Worm (Caenorhabditis elegans) whole organism, L3 larva: ENCODE results near the gene hmp-1.
A peak's percentile ranks its signal among the peaks of the same experiment; 100 is the strongest.

Experiments used
- R02D3.7 ChIP-seq: fragments of 150-350 bp; optimal IDR thresholded peaks from 2 replicates; lab custom pipeline; 2014; ENCODE audit warnings: missing biosample characterization, missing genetic modification characterization
- aly-2 ChIP-seq: fragments of 150-350 bp; optimal IDR thresholded peaks from 2 replicates; lab custom pipeline; 2014; ENCODE audit warnings: missing biosample characterization, missing genetic modification characterization
- ama-1 ChIP-seq: fragments of 150-350 bp; optimal IDR thresholded peaks from 2 replicates; lab custom pipeline; 2018
- ceh-16 ChIP-seq: sonication (generic microtip); optimal IDR thresholded peaks from 2 replicates; lab custom pipeline; 2017; ENCODE audit warnings: missing biosample characterization, missing genetic modification characterization
- ceh-28 ChIP-seq: fragments of 150-350 bp; optimal IDR thresholded peaks from 2 replicates; lab custom pipeline; 2014; ENCODE audit warnings: missing biosample characterization, missing genetic modification reagents, missing genetic modification characterization
- ceh-82 ChIP-seq: fragments of 150-350 bp; optimal IDR thresholded peaks from 2 replicates; lab custom pipeline; 2014; ENCODE audit warnings: missing biosample characterization, missing genetic modification characterization
- egl-27 ChIP-seq: sonication (generic microtip); optimal IDR thresholded peaks from 4 replicates; lab custom pipeline; 2017; ENCODE audit warnings: missing biosample characterization, missing genetic modification reagents, missing genetic modification characterization
- egl-5 ChIP-seq: fragments of 150-350 bp; optimal IDR thresholded peaks from 2 replicates; lab custom pipeline; 2017; ENCODE audit warnings: missing biosample characterization, missing genetic modification reagents, missing genetic modification characterization, inconsistent platforms
- elt-2 ChIP-seq: sonication (generic microtip); optimal IDR thresholded peaks from 2 replicates; lab custom pipeline; 2016; ENCODE audit warnings: missing genetic modification reagents, mild to moderate bottlenecking, missing genetic modification characterization, missing compliant biosample characterization
- elt-3 ChIP-seq, 3 experiments: fragments of 150-350 bp in 1 of 3; sonication (generic microtip) in 2 of 3; optimal IDR thresholded peaks; 2 replicates in 2 of 3; 4 replicates in 1 of 3; lab custom pipeline; 2014 to 2017; ENCODE audit warnings: missing biosample characterization in 3 of 3, missing genetic modification characterization in 3 of 3
- eor-1 ChIP-seq, 2 experiments: fragments of 150-350 bp; optimal IDR thresholded peaks; 2 replicates each; lab custom pipeline; 2014 to 2018; ENCODE audit warnings: missing biosample characterization in 2 of 2, missing genetic modification characterization in 2 of 2
- fkh-10 ChIP-seq: sonication (generic microtip); optimal IDR thresholded peaks from 2 replicates; lab custom pipeline; 2017; ENCODE audit warnings: missing biosample characterization, missing genetic modification reagents, missing genetic modification characterization
- fkh-2 ChIP-seq: fragments of 150-350 bp; optimal IDR thresholded peaks from 2 replicates; lab custom pipeline; 2014; ENCODE audit warnings: missing biosample characterization, missing genetic modification reagents, missing genetic modification characterization
- fos-1 ChIP-seq: fragments of 150-350 bp; optimal IDR thresholded peaks from 2 replicates; lab custom pipeline; 2014; ENCODE audit warnings: missing biosample characterization, missing genetic modification characterization
- hmg-11 ChIP-seq: sonication (generic microtip); optimal IDR thresholded peaks from 2 replicates; lab custom pipeline; 2016; ENCODE audit warnings: missing genetic modification characterization, missing compliant biosample characterization
- jun-1 ChIP-seq: fragments of 150-350 bp; optimal IDR thresholded peaks from 2 replicates; lab custom pipeline; 2014; ENCODE audit warnings: missing biosample characterization, missing genetic modification reagents, missing genetic modification characterization
- lsy-12 ChIP-seq: sonication (generic microtip); optimal IDR thresholded peaks from 2 replicates; lab custom pipeline; 2016; ENCODE audit warnings: mild to moderate bottlenecking, missing genetic modification characterization, missing compliant biosample characterization
- mdl-1 ChIP-seq: fragments of 150-350 bp; optimal IDR thresholded peaks from 2 replicates; lab custom pipeline; 2014; ENCODE audit warnings: missing biosample characterization, missing genetic modification characterization
- mml-1 ChIP-seq: fragments of 150-350 bp; sonication (generic microtip); optimal IDR thresholded peaks from 3 replicates; lab custom pipeline; 2014; ENCODE audit warnings: missing biosample characterization, missing genetic modification characterization
- nfya-1 ChIP-seq: sonication (generic microtip); optimal IDR thresholded peaks from 2 replicates; lab custom pipeline; 2017; ENCODE audit warnings: missing genetic modification characterization, mild to moderate bottlenecking, missing compliant biosample characterization, antibody characterized with exemption, moderate library complexity; ENCODE audit not compliant: insufficient read depth
- nhr-11 ChIP-seq: fragments of 150-350 bp; optimal IDR thresholded peaks from 2 replicates; lab custom pipeline; 2014; ENCODE audit warnings: missing biosample characterization, missing genetic modification characterization
- nhr-12 ChIP-seq: fragments of 150-350 bp; optimal IDR thresholded peaks from 2 replicates; lab custom pipeline; 2014; ENCODE audit warnings: missing biosample characterization, missing genetic modification characterization
- nhr-23 ChIP-seq: fragments of 150-350 bp; optimal IDR thresholded peaks from 2 replicates; lab custom pipeline; 2014; ENCODE audit warnings: missing biosample characterization, missing genetic modification reagents, missing genetic modification characterization
- nhr-25 ChIP-seq: sonication (generic microtip); optimal IDR thresholded peaks from 2 replicates; lab custom pipeline; 2017; ENCODE audit warnings: missing biosample characterization, missing genetic modification characterization
- nhr-28 ChIP-seq: fragments of 150-350 bp; optimal IDR thresholded peaks from 2 replicates; lab custom pipeline; 2014; ENCODE audit warnings: missing biosample characterization, missing genetic modification characterization
- nhr-43 ChIP-seq: sonication (generic microtip); optimal IDR thresholded peaks from 2 replicates; lab custom pipeline; 2016; ENCODE audit warnings: mild to moderate bottlenecking, missing genetic modification characterization, missing compliant biosample characterization; ENCODE audit not compliant: poor library complexity, severe bottlenecking
- nhr-76 ChIP-seq: fragments of 150-350 bp; sonication (generic microtip); optimal IDR thresholded peaks from 5 replicates; lab custom pipeline; 2014; ENCODE audit warnings: missing biosample characterization, missing genetic modification characterization
- nhr-77 ChIP-seq: fragments of 150-350 bp; optimal IDR thresholded peaks from 2 replicates; lab custom pipeline; 2014; ENCODE audit warnings: missing biosample characterization, missing genetic modification characterization
- pha-4 ChIP-seq: fragments of 150-350 bp; optimal IDR thresholded peaks from 2 replicates; lab custom pipeline; 2014; ENCODE audit warnings: missing biosample characterization, missing genetic modification reagents, missing genetic modification characterization
- sea-2 ChIP-seq: fragments of 150-350 bp; sonication (generic microtip); optimal IDR thresholded peaks from 4 replicates; lab custom pipeline; 2014; ENCODE audit warnings: missing biosample characterization, missing genetic modification reagents, missing genetic modification characterization
- skn-1 ChIP-seq: fragments of 150-350 bp; optimal IDR thresholded peaks from 2 replicates; lab custom pipeline; 2014; ENCODE audit warnings: missing biosample characterization, missing genetic modification characterization
- tbx-2 ChIP-seq: sonication (generic microtip); optimal IDR thresholded peaks from 2 replicates; lab custom pipeline; 2016; ENCODE audit warnings: mild to moderate bottlenecking, missing genetic modification characterization, missing compliant biosample characterization
- unc-62 ChIP-seq: fragments of 150-350 bp; sonication (generic microtip); optimal IDR thresholded peaks from 4 replicates; lab custom pipeline; 2014; ENCODE audit warnings: missing biosample characterization, missing genetic modification reagents, missing genetic modification characterization
- zag-1 ChIP-seq: fragments of 150-350 bp; optimal IDR thresholded peaks from 2 replicates; lab custom pipeline; 2014; ENCODE audit warnings: missing biosample characterization, missing genetic modification characterization
- ztf-4 ChIP-seq: fragments of 150-350 bp; optimal IDR thresholded peaks from 2 replicates; lab custom pipeline; 2014; ENCODE audit warnings: missing biosample characterization, missing genetic modification characterization

hmp-1 gene

DNA sequence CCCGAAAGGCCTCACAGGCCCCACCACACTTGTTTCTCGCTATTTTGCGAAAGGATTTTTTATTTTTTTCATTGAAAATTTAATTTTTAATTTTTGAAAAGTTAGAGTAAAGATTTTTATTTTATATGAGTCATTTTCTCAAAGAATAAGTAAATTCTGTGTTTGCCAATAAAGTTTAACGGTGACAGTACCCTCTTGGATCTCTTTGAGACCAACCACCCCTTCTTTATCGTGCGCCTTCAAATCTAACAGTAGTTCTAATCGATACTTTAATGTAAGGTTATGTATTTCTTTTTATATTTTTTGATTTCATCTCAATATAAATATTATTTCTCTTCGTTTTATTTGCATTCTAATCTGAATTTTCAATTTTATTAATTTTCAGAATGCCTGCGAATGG, at the start of gene hmp-1:
TSS of gene hmp-1 (plus strand) at position 380 of the 400 bp plus-strand sequence.
- TF ChIP-seq sea-2 (GFP tag; lab: Kevin White, UChicago) (no peak), elt-3 (tag; optimal IDR thresholded peaks at IDR 0.05; lab: Kevin White, UChicago) (no peak), nfya-1 (tag; lab: Kevin White, UChicago) (no peak), pha-4 (tag; lab: Kevin White, UChicago) (no peak), fos-1 (tag; lab: Kevin White, UChicago) (no peak), ceh-16 (tag; lab: Kevin White, UChicago) (no peak), elt-2 (tag; lab: Kevin White, UChicago) (no peak), nhr-77 (tag; lab: Kevin White, UChicago) (no peak), egl-5 (tag; lab: Kevin White, UChicago) (no peak), nhr-11 (no peak), nhr-28 (tag; lab: Kevin White, UChicago) (no peak), ceh-82 (tag; lab: Kevin White, UChicago) (no peak), ama-1 (no peak), aly-2 (tag; lab: Kevin White, UChicago) (no peak), unc-62 (GFP tag; lab: Kevin White, UChicago) (no peak)

DNA sequence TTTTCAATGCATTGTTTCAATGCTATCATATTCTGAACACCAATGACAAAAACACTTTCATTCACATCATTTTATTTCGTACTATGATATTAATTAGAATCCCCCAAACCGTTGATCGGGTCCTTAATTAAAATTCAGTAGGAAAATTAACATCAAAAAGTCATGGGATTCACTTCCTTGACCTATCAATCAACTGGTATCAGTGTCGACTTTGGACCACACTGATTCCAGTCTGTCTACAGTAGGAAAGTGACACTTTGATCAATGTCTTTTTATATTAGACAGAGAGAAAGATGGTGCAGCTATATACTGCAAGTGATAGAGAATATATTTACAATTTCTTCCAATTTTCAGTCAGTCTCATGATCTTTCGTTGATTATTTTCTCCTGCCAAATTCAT, 49.3 kb upstream of the hmp-1 start:
- peak; percentile 31 for TF ChIP-seq nhr-43 (tag; lab: Kevin White, UChicago)
- no peak for TF ChIP-seq fkh-10 (GFP tag; lab: Kevin White, UChicago)
- TF ChIP-seq jun-1 (tag; lab: Kevin White, UChicago) = peak; percentile 2
- peak; percentile 37 for TF ChIP-seq nhr-23 (tag; lab: Kevin White, UChicago)

- TF ChIP-seq ztf-4 (tag; lab: Kevin White, UChicago) = no peak
- peak; percentile 79 for TF ChIP-seq nhr-25 (tag; lab: Kevin White, UChicago)
- no peak for TF ChIP-seq tbx-2 (tag; lab: Kevin White, UChicago)
- TF ChIP-seq nhr-43 (tag; lab: Kevin White, UChicago) = peak; percentile 47
- no peak for TF ChIP-seq fkh-2 (tag; lab: Kevin White, UChicago)
- no peak for TF ChIP-seq nhr-28 (tag; lab: Kevin White, UChicago)
- no peak for TF ChIP-seq nhr-76
- TF ChIP-seq zag-1 (tag; lab: Kevin White, UChicago) = no peak
- no peak for TF ChIP-seq fos-1 (tag; lab: Kevin White, UChicago)
- no peak for TF ChIP-seq nhr-11
- no peak for TF ChIP-seq jun-1 (tag; lab: Kevin White, UChicago)
- TF ChIP-seq, all 47 proteins: peak for 2
These were observed 48.3 kb upstream of the hmp-1 start for ce11 chrV:11797272-11797855.

- TF ChIP-seq skn-1 (no peak), hmg-11 (tag; lab: Kevin White, UChicago) (no peak), nhr-12 (no peak), nfya-1 (tag; lab: Kevin White, UChicago) (no peak)
These were observed 47.4 kb upstream of the hmp-1 start for ce11 chrV:11798320-11798719.

ce11 chrV:11799252-11799822, 46.3 kb upstream of the hmp-1 start:
- TF ChIP-seq lsy-12 (tag; lab: Kevin White, UChicago) (peak; percentile 53), nfya-1 (tag; lab: Kevin White, UChicago) (peak; percentile 46), nhr-43 (tag; lab: Kevin White, UChicago) (peak; percentile 99), skn-1 (no peak), tbx-2 (tag; lab: Kevin White, UChicago) (peak; percentile 78), nhr-76 (peak; percentile 35), zag-1 (tag; lab: Kevin White, UChicago) (no peak), eor-1 (tag; optimal IDR thresholded peaks at IDR 0.05; lab: Kevin White, UChicago) (no peak), nhr-77 (tag; lab: Kevin White, UChicago) (no peak), elt-3 (tag; optimal IDR thresholded peaks at IDR 0.05; lab: Kevin White, UChicago) (peak in 1 of 3 experiments; percentile 49), egl-27 (tag; lab: Kevin White, UChicago) (peak; percentile 43), R02D3.7 (peak; percentile 0), nhr-25 (tag; lab: Kevin White, UChicago) (peak; percentile 98), ceh-28 (tag; lab: Kevin White, UChicago) (peak; percentile 19), mml-1 (tag; lab: Kevin White, UChicago) (peak; percentile 85), mdl-1 (tag; lab: Kevin White, UChicago) (peak; percentile 88), nhr-23 (tag; lab: Kevin White, UChicago) (peak; percentile 98), ztf-4 (tag; lab: Kevin White, UChicago) (peak; percentile 55)
- TF ChIP-seq, all 47 proteins: peak for 14
